Fruit fly (Drosophila melanogaster): ENCODE data around the gene CG3939.

CG3939 gene

dm6 chrX:3193774-3194173 is 19.0 kb downstream of the CG3939 start (continued):
- TF ChIP-seq Tbp (GFP tag; optimal IDR thresholded peaks at IDR 0.05) (no peak), mam (GFP tag; optimal IDR thresholded peaks at IDR 0.05) (peak; percentile 23), CG14014 (GFP tag; IDR thresholded peaks at IDR 0.05) (peak; percentile 42), NK7.1 (GFP tag; optimal IDR thresholded peaks at IDR 0.05) (no peak), C15 (GFP tag; IDR thresholded peaks at IDR 0.05) (no peak), CG8359 (GFP tag; optimal IDR thresholded peaks at IDR 0.05; ENCODE audit: borderline replicate concordance) (no peak), vvl (GFP tag; IDR thresholded peaks at IDR 0.05) (peak; percentile 61; the same call in 1 of the 2 replicates), CG6689 (GFP tag; IDR thresholded peaks at IDR 0.05) (peak; percentile 30; the same call in 1 of the 2 replicates), CG2678 (tag; optimal IDR thresholded peaks at IDR 0.05) (peak; percentile 52), tio (GFP tag; optimal IDR thresholded peaks at IDR 0.05) (peak; percentile 9), CG17359 (tag; optimal IDR thresholded peaks at IDR 0.05) (peak; percentile 28), CG12769 (tag; optimal IDR thresholded peaks at IDR 0.05) (peak; percentile 46), HLH54F (GFP tag; optimal IDR thresholded peaks at IDR 0.05) (no peak), grau (tag; optimal IDR thresholded peaks at IDR 0.05) (peak; percentile 42), trh (GFP tag; optimal IDR thresholded peaks at IDR 0.05) (no peak), dpn (GFP tag; optimal IDR thresholded peaks at IDR 0.05) (peak; percentile 15 to 46), CG8281 (tag; optimal IDR thresholded peaks at IDR 0.05) (no peak), gcm2 (GFP tag; optimal IDR thresholded peaks at IDR 0.05) (no peak), MBD-R2 (GFP tag; IDR thresholded peaks at IDR 0.05) (no peak), jing (GFP tag; optimal IDR thresholded peaks at IDR 0.05) (no peak), bcd (GFP tag; optimal IDR thresholded peaks at IDR 0.05) (no peak), Optix (GFP tag; IDR thresholded peaks at IDR 0.05) (no peak), B-H2 (GFP tag; optimal IDR thresholded peaks at IDR 0.05) (no peak), CG9797 (GFP tag; optimal IDR thresholded peaks at IDR 0.05) (no peak), slbo (GFP tag; IDR thresholded peaks at IDR 0.05) (peak; percentile 51), CG1603 (tag; optimal IDR thresholded peaks at IDR 0.05) (peak; percentile 45), Side (GFP tag; optimal IDR thresholded peaks at IDR 0.05) (no peak), dimm (GFP tag; IDR thresholded peaks at IDR 0.05) (no peak), CG2712 (tag; optimal IDR thresholded peaks at IDR 0.05) (peak; percentile 36), hkb (optimal IDR thresholded peaks at IDR 0.05) (no peak), hkb (GFP tag; IDR thresholded peaks at IDR 0.05) (peak; percentile 41; the same call in 1 of the 2 replicates), sens (GFP tag) (peak; percentile 75), CG12659 (GFP tag; optimal IDR thresholded peaks at IDR 0.05) (peak; percentile 14), unpg (GFP tag; optimal IDR thresholded peaks at IDR 0.05) (peak; percentile 38), croc (GFP tag; conservative IDR thresholded peaks at IDR 0.05) (no peak), gem (tag; optimal IDR thresholded peaks at IDR 0.05) (peak; percentile 48), CG3838 (GFP tag; optimal IDR thresholded peaks at IDR 0.05) (no peak), Doc3 (GFP tag; IDR thresholded peaks at IDR 0.05; ENCODE audit: partially characterized antibody) (no peak), CG14441 (GFP tag; IDR thresholded peaks at IDR 0.05) (no peak), CG11695 (GFP tag; IDR thresholded peaks at IDR 0.05) (no peak), disco-r (GFP tag; optimal IDR thresholded peaks at IDR 0.05) (no peak), CG6175 (GFP tag; IDR thresholded peaks at IDR 0.05) (no peak), CG1233 (GFP tag; optimal IDR thresholded peaks at IDR 0.05) (no peak), Adf1 (GFP tag; IDR thresholded peaks at IDR 0.05) (no peak), jumu (GFP tag; optimal IDR thresholded peaks at IDR 0.05) (no peak), CG9932 (GFP tag; IDR thresholded peaks at IDR 0.05) (0 out of 2 replicates have a peak, but pooled peaks have one; percentile 30), CG15073 (GFP tag; optimal IDR thresholded peaks at IDR 0.05) (no peak), CG3163 (GFP tag; optimal IDR thresholded peaks at IDR 0.05) (no peak), Camta (GFP tag; optimal IDR thresholded peaks at IDR 0.05) (no peak), CG6683 (GFP tag; optimal IDR thresholded peaks at IDR 0.05) (no peak), Hey (tag; optimal IDR thresholded peaks at IDR 0.05) (no peak), Xbp1 (GFP tag; optimal IDR thresholded peaks at IDR 0.05) (peak; percentile 36), Dad (GFP tag; optimal IDR thresholded peaks at IDR 0.05) (no peak)
